Fruit fly (Drosophila melanogaster) whole organism, prepupa: ENCODE results near the gene CG43245.
A peak's percentile ranks its signal among the peaks of the same experiment; 100 is the strongest.

ENCODE experiments used
- Blimp-1 ChIP-seq: fragments of 200-800 bp; sonication (Bioruptor generic); optimal IDR thresholded peaks from 3 replicates; lab custom pipeline; 2017; ENCODE audit warnings: missing biosample characterization, missing genetic modification characterization, mild to moderate bottlenecking, moderate library complexity, missing genetic modification reagents
- CG10631 ChIP-seq: fragments of 200-800 bp; sonication (Bioruptor generic); optimal IDR thresholded peaks from 2 replicates; lab custom pipeline; 2016; ENCODE audit warnings: missing biosample characterization, missing genetic modification characterization
- CG10669 ChIP-seq: fragments of 200-800 bp; sonication (Bioruptor generic); optimal IDR thresholded peaks from 3 replicates; lab custom pipeline; 2018; ENCODE audit warnings: missing biosample characterization, mild to moderate bottlenecking, missing genetic modification characterization, moderate library complexity
- CG11762 ChIP-seq: fragments of 200-800 bp; sonication (Bioruptor generic); optimal IDR thresholded peaks from 3 replicates; lab custom pipeline; 2016; ENCODE audit warnings: missing biosample characterization, missing genetic modification characterization; ENCODE audit not compliant: insufficient read depth
- CG15336 ChIP-seq: fragments of 200-800 bp; sonication (Bioruptor generic); IDR thresholded peaks from 2 replicates; pipeline ENCODE4 v1.3.6; 2022; ENCODE audit warnings: missing biosample characterization, missing genetic modification characterization
- CG1621 ChIP-seq: fragments of 200-800 bp; sonication (Bioruptor generic); optimal IDR thresholded peaks from 3 replicates; lab custom pipeline; 2018; ENCODE audit warnings: missing biosample characterization, mild to moderate bottlenecking, missing genetic modification characterization
- CG16779 ChIP-seq: fragments of 200-800 bp; sonication (Bioruptor generic); optimal IDR thresholded peaks from 3 replicates; lab custom pipeline; 2017; ENCODE audit warnings: missing biosample characterization, mild to moderate bottlenecking, missing genetic modification characterization
- CG3032 ChIP-seq: fragments of 200-800 bp; optimal IDR thresholded peaks from 2 replicates; lab custom pipeline; 2019; ENCODE audit warnings: missing biosample characterization, mild to moderate bottlenecking, missing genetic modification characterization, moderate library complexity
- CG31627 ChIP-seq: fragments of 200-800 bp; sonication (Bioruptor generic); optimal IDR thresholded peaks from 3 replicates; lab custom pipeline; 2016; ENCODE audit warnings: missing biosample characterization, missing genetic modification characterization
- CG34406 ChIP-seq: fragments of 200-800 bp; sonication (Bioruptor generic); optimal IDR thresholded peaks from 3 replicates; lab custom pipeline; 2016; ENCODE audit warnings: missing biosample characterization, missing genetic modification characterization
- CG3919 ChIP-seq: fragments of 200-800 bp; sonication (Bioruptor generic); optimal IDR thresholded peaks from 3 replicates; lab custom pipeline; 2016; ENCODE audit warnings: missing biosample characterization, missing genetic modification characterization
- CG4318 ChIP-seq: fragments of 200-800 bp; sonication (Bioruptor generic); optimal IDR thresholded peaks from 3 replicates; lab custom pipeline; 2017; ENCODE audit warnings: missing biosample characterization, mild to moderate bottlenecking, missing genetic modification characterization
- CG6276 ChIP-seq: fragments of 200-800 bp; sonication (Bioruptor generic); optimal IDR thresholded peaks from 2 replicates; lab custom pipeline; 2017; ENCODE audit warnings: missing biosample characterization, mild to moderate bottlenecking, missing genetic modification characterization
- CG6792 ChIP-seq: fragments of 200-800 bp; sonication (Bioruptor generic); optimal IDR thresholded peaks from 3 replicates; lab custom pipeline; 2016; ENCODE audit warnings: missing biosample characterization, missing genetic modification characterization
- CG6808 ChIP-seq: fragments of 200-800 bp; sonication (Bioruptor generic); optimal IDR thresholded peaks from 3 replicates; lab custom pipeline; 2017; ENCODE audit warnings: missing biosample characterization, missing genetic modification characterization, mild to moderate bottlenecking, moderate library complexity, missing genetic modification reagents
- CG6854 ChIP-seq: fragments of 200-800 bp; sonication (Bioruptor generic); optimal IDR thresholded peaks from 2 replicates; lab custom pipeline; 2017; ENCODE audit warnings: missing biosample characterization, mild to moderate bottlenecking, missing genetic modification characterization
- CG7368 ChIP-seq: fragments of 200-800 bp; sonication (Bioruptor generic); optimal IDR thresholded peaks from 3 replicates; lab custom pipeline; 2016; ENCODE audit warnings: missing biosample characterization, missing genetic modification characterization
- CG8119 ChIP-seq: fragments of 200-800 bp; sonication (Bioruptor generic); IDR thresholded peaks from 3 replicates; pipeline ENCODE4 v1.3.6; 2022; ENCODE audit warnings: missing biosample characterization, missing genetic modification characterization
- CG8632 ChIP-seq: fragments of 200-800 bp; sonication (Bioruptor generic); optimal IDR thresholded peaks from 3 replicates; lab custom pipeline; 2016; ENCODE audit warnings: missing biosample characterization, missing genetic modification characterization
- CG9139 ChIP-seq: fragments of 200-800 bp; sonication (Bioruptor generic); optimal IDR thresholded peaks from 3 replicates; lab custom pipeline; 2017; ENCODE audit warnings: missing biosample characterization, mild to moderate bottlenecking, missing genetic modification characterization
- Ets21C ChIP-seq: fragments of 200-800 bp; sonication (Bioruptor generic); optimal IDR thresholded peaks from 3 replicates; lab custom pipeline; 2016; ENCODE audit warnings: missing biosample characterization, missing genetic modification characterization
- Gug ChIP-seq: fragments of 200-800 bp; sonication (Bioruptor generic); IDR thresholded peaks from 2 replicates; pipeline ENCODE4 v1.3.6; 2022; ENCODE audit warnings: missing biosample characterization, missing genetic modification characterization
- Hr39 ChIP-seq: fragments of 200-800 bp; sonication (Bioruptor generic); optimal IDR thresholded peaks from 2 replicates; lab custom pipeline; 2016; ENCODE audit warnings: missing biosample characterization, missing genetic modification characterization
- Lpt ChIP-seq: fragments of 200-800 bp; sonication (Bioruptor generic); optimal IDR thresholded peaks from 3 replicates; lab custom pipeline; 2016; ENCODE audit warnings: missing biosample characterization, missing genetic modification characterization
- Met ChIP-seq: fragments of 200-800 bp; sonication (Bioruptor generic); optimal IDR thresholded peaks from 3 replicates; lab custom pipeline; 2016; ENCODE audit warnings: missing biosample characterization, missing genetic modification characterization
- OdsH ChIP-seq: fragments of 200-800 bp; sonication (Bioruptor generic); optimal IDR thresholded peaks from 3 replicates; lab custom pipeline; 2016; ENCODE audit warnings: missing biosample characterization, missing genetic modification characterization
- achi ChIP-seq: fragments of 200-800 bp; sonication (Bioruptor generic); optimal IDR thresholded peaks from 3 replicates; lab custom pipeline; 2016; ENCODE audit warnings: missing biosample characterization, missing genetic modification characterization
- acj6 ChIP-seq: fragments of 200-800 bp; sonication (Bioruptor generic); optimal IDR thresholded peaks from 3 replicates; lab custom pipeline; 2016; ENCODE audit warnings: missing biosample characterization, missing genetic modification characterization
- dac ChIP-seq: fragments of 200-800 bp; sonication (Bioruptor generic); optimal IDR thresholded peaks from 2 replicates; lab custom pipeline; 2017; ENCODE audit warnings: missing biosample characterization, mild to moderate bottlenecking, missing genetic modification characterization
- eg ChIP-seq: fragments of 200-800 bp; sonication (Bioruptor generic); IDR thresholded peaks from 3 replicates; pipeline ENCODE4 v1.3.6; 2022; ENCODE audit warnings: missing biosample characterization, missing genetic modification characterization
- esn ChIP-seq: fragments of 200-800 bp; sonication (Bioruptor generic); optimal IDR thresholded peaks from 2 replicates; lab custom pipeline; 2016; ENCODE audit warnings: missing biosample characterization, mild to moderate bottlenecking, missing genetic modification characterization, moderate library complexity
- fd59A ChIP-seq: fragments of 200-800 bp; sonication (Bioruptor generic); optimal IDR thresholded peaks from 2 replicates; lab custom pipeline; 2017; ENCODE audit warnings: missing biosample characterization, mild to moderate bottlenecking, missing genetic modification characterization, missing genetic modification reagents
- fd85E ChIP-seq: fragments of 200-800 bp; sonication (Bioruptor generic); optimal IDR thresholded peaks from 3 replicates; lab custom pipeline; 2016; ENCODE audit warnings: missing biosample characterization, missing genetic modification characterization
- lz ChIP-seq: fragments of 200-800 bp; sonication (Bioruptor generic); optimal IDR thresholded peaks from 3 replicates; lab custom pipeline; 2016; ENCODE audit warnings: missing biosample characterization, missing genetic modification characterization
- pdm3 ChIP-seq: fragments of 200-800 bp; sonication (Bioruptor generic); optimal IDR thresholded peaks from 3 replicates; lab custom pipeline; 2016; ENCODE audit warnings: missing biosample characterization, missing genetic modification characterization
- salr ChIP-seq, 2 experiments: fragments of 200-800 bp; sonication (Bioruptor generic); optimal IDR thresholded peaks; 3 replicates each; lab custom pipeline; 2016 to 2018; ENCODE audit warnings: missing biosample characterization in 2 of 2, missing genetic modification characterization in 2 of 2, mild to moderate bottlenecking in 1 of 2
- spab ChIP-seq: fragments of 200-800 bp; sonication (Bioruptor generic); optimal IDR thresholded peaks from 2 replicates; lab custom pipeline; 2017; ENCODE audit warnings: missing biosample characterization, mild to moderate bottlenecking, missing genetic modification characterization, missing genetic modification reagents
- ss ChIP-seq, 2 experiments: fragments of 200-800 bp; sonication (Bioruptor generic); optimal IDR thresholded peaks; 2 replicates in 1 of 2; 3 replicates in 1 of 2; lab custom pipeline; 2017 to 2018; ENCODE audit warnings: mild to moderate bottlenecking in 2 of 2, missing biosample characterization in 2 of 2, missing genetic modification characterization in 2 of 2, moderate library complexity in 1 of 2
- svp ChIP-seq: fragments of 200-800 bp; sonication (Bioruptor generic); peaks from one replicate; lab custom pipeline; 2016; ENCODE audit warnings: missing biosample characterization, missing genetic modification characterization

CG43245 gene

DNA sequence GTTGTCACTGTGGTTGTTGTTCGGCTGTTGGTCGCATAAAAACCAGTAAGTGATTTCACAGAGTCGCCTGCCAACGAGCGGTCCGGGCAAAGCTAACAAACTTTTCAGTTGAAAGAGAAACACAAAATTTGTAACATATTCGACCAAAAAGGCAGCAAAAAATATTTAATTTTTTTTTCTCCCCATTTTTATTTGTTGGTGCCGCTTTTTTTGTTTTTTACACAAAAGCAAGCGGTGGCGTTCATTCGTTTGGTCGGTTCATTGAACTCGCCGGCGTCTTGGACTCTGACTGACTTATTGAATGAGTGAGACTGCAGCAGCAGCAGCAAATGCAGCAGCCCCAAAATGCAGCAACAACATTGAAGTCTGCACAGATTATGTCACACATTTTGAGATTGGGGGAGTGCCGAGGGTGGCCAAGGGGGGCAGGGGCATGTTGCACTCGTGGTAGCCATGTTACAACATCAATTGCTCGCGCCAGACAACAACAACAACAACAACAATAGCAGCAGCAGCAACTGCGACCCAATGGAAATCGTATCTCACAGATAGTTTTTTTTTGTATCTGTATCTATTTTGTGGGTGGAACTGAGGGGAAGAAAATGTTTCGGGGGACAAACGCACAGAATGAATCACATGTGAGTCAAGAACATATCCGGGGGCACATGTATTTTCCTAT, 16.1 kb downstream of the CG43245 start (continued):
- TF ChIP-seq CG16779 (tag; lab: Kevin White, UChicago), result no peak
- TF ChIP-seq svp (GFP tag; lab: Kevin White, UChicago), result peak; percentile 50
- TF ChIP-seq fd85E (GFP tag; lab: Kevin White, UChicago), result no peak
- TF ChIP-seq CG15336 (GFP tag; lab: Robert Waterston, UW), result peak; percentile 62
- no peak for TF ChIP-seq CG7368
- TF ChIP-seq CG6276, result peak; percentile 77
- peak; percentile 79 for TF ChIP-seq CG8119 (GFP tag; lab: Robert Waterston, UW)
- TF ChIP-seq achi (GFP tag; lab: Kevin White, UChicago), result no peak
- no peak for TF ChIP-seq Gug (GFP tag; lab: Robert Waterston, UW)
- no peak for TF ChIP-seq CG6792 (GFP tag; lab: Kevin White, UChicago)
- no peak for TF ChIP-seq CG10631
- no peak for TF ChIP-seq acj6 (GFP tag; lab: Kevin White, UChicago)
- no peak for TF ChIP-seq Blimp-1 (GFP tag; lab: Kevin White, UChicago)
- TF ChIP-seq salr (GFP tag; optimal IDR thresholded peaks at IDR 0.05; lab: Kevin White, UChicago), result no peak
- TF ChIP-seq eg (GFP tag; lab: Robert Waterston, UW), result peak; percentile 78
- TF ChIP-seq CG6854, result peak; percentile 54

DNA sequence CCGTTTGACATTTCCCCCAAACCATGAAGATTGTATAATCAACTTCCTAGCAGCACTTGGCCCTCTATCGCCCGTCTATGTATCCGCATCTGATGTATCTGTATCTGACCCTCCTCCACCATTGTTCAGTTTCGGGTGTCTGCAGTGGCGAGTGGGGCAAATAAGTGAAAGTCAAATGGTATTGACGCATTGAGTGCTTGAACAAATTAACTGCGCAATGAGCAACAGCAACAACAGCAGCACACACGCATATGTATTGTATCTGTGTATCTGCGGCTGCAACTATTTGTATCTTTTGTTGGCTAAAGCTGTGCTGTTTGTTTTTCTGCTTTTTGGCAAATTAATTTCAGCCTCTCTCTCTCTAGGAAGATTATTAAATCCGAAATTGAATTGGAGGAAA, 16.9 kb downstream of the CG43245 start:
- no peak for TF ChIP-seq CG34406 (GFP tag; lab: Kevin White, UChicago)
- 0 out of 3 replicates have a peak, but pooled peaks have one; percentile 11 for TF ChIP-seq eg (GFP tag; lab: Robert Waterston, UW)
- TF ChIP-seq Met (GFP tag; lab: Kevin White, UChicago), result no peak
- no peak for TF ChIP-seq CG11762 (GFP tag; lab: Kevin White, UChicago)
- no peak for TF ChIP-seq pdm3 (GFP tag; lab: Kevin White, UChicago)
- no peak for TF ChIP-seq achi (GFP tag; lab: Kevin White, UChicago)
- TF ChIP-seq CG6276, result no peak
- TF ChIP-seq Hr39 (GFP tag; lab: Kevin White, UChicago), result no peak
- no peak for TF ChIP-seq CG3032 (tag; lab: Kevin White, UChicago)
- TF ChIP-seq OdsH, result no peak
- TF ChIP-seq CG8119 (GFP tag; lab: Robert Waterston, UW), result no peak
- TF ChIP-seq CG10669, result no peak
- TF ChIP-seq Lpt (GFP tag; lab: Kevin White, UChicago), result no peak
- TF ChIP-seq CG1621, result no peak
- no peak for TF ChIP-seq CG6854
- TF ChIP-seq svp (GFP tag; lab: Kevin White, UChicago), result peak; percentile 8
- TF ChIP-seq CG6808, result no peak

DNA sequence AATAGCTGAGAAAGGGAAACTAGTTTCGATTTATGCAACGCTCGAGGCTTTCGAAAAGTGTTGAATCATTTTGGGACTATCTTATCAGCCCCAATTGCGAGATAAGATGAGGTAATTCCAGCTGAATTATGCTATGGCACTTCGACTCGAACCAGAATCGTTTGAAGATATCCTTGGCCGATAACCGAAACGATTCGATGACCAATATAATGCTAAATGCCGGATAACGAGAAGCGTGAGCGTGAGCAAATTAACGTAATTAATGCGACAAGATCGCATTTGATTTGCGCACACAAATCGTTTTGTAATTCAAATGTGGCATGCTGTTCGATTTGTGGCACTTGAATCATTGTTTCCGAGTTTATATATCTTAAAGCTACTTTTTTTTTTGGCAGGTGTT, 17.3 kb downstream of the CG43245 start:
- TF ChIP-seq spab (GFP tag; lab: Kevin White, UChicago) (no peak), lz (GFP tag; lab: Kevin White, UChicago) (no peak), CG8632 (GFP tag; lab: Kevin White, UChicago) (no peak), CG4318 (GFP tag; lab: Kevin White, UChicago) (no peak), CG6792 (GFP tag; lab: Kevin White, UChicago) (no peak), dac (GFP tag; lab: Kevin White, UChicago) (no peak), CG34406 (GFP tag; lab: Kevin White, UChicago) (no peak), ss (GFP tag; optimal IDR thresholded peaks at IDR 0.05; lab: Kevin White, UChicago) (no peak), Ets21C (GFP tag; lab: Kevin White, UChicago) (no peak), CG16779 (tag; lab: Kevin White, UChicago) (no peak), CG1621 (no peak), OdsH (no peak), CG6808 (no peak), CG9139 (GFP tag; lab: Kevin White, UChicago) (no peak), CG6854 (no peak), esn (no peak), fd59A (GFP tag; lab: Kevin White, UChicago) (no peak), CG3919 (GFP tag; lab: Kevin White, UChicago) (no peak), CG31627 (GFP tag; lab: Kevin White, UChicago) (no peak)
